Fruit fly (Drosophila melanogaster) whole organism, embryonic: ENCODE data around the gene CG8671.

Experiments used
- Blimp-1 ChIP-seq: fragments of 200-800 bp; sonication (Bioruptor generic); optimal IDR thresholded peaks from 3 replicates; lab custom pipeline; 2018; ENCODE audit warnings: missing biosample characterization, missing genetic modification characterization, mild to moderate bottlenecking, moderate library complexity, missing genetic modification reagents
- CG11085 ChIP-seq: fragments of 200-800 bp; sonication (Bioruptor generic); IDR thresholded peaks from 2 replicates; pipeline ENCODE4 v1.3.6; 2022; ENCODE audit warnings: missing biosample characterization, missing genetic modification characterization
- CG11560 ChIP-seq: fragments of 200-800 bp; sonication (Bioruptor generic); IDR thresholded peaks from 3 replicates; pipeline ENCODE4 v1.3.6; 2022; ENCODE audit warnings: missing biosample characterization, missing genetic modification characterization
- CG14860 ChIP-seq: fragments of 200-800 bp; sonication (Bioruptor generic); IDR thresholded peaks from 3 replicates; pipeline ENCODE4 v1.3.6; 2022; ENCODE audit warnings: missing biosample characterization, missing genetic modification characterization; ENCODE audit not compliant: partially characterized antibody
- CG1529 ChIP-seq: fragments of 200-800 bp; sonication (Bioruptor generic); optimal IDR thresholded peaks from 3 replicates; lab custom pipeline; 2018; ENCODE audit warnings: missing biosample characterization, missing genetic modification characterization
- CG17385 ChIP-seq: fragments of 200-800 bp; sonication (Bioruptor generic); optimal IDR thresholded peaks from 3 replicates; lab custom pipeline; 2018; ENCODE audit warnings: missing biosample characterization, mild to moderate bottlenecking, missing genetic modification characterization
- CG18476 ChIP-seq: fragments of 200-800 bp; sonication (Bioruptor generic); optimal IDR thresholded peaks from 2 replicates; lab custom pipeline; 2016; ENCODE audit warnings: missing biosample characterization, mild to moderate bottlenecking, missing genetic modification characterization
- CG2199 ChIP-seq: fragments of 200-800 bp; sonication (Bioruptor generic); IDR thresholded peaks from 3 replicates; pipeline ENCODE4 v1.3.6; 2022; ENCODE audit warnings: missing biosample characterization, missing genetic modification characterization
- CG2202 ChIP-seq: fragments of 200-800 bp; sonication (Bioruptor generic); optimal IDR thresholded peaks from 2 replicates; lab custom pipeline; 2018; ENCODE audit warnings: missing biosample characterization, mild to moderate bottlenecking, missing genetic modification characterization
- CG3838 ChIP-seq: fragments of 200-800 bp; sonication (Bioruptor generic); optimal IDR thresholded peaks from 3 replicates; lab custom pipeline; 2016; ENCODE audit warnings: missing biosample characterization, missing genetic modification characterization
- CG4820 ChIP-seq: fragments of 200-800 bp; sonication (Bioruptor generic); optimal IDR thresholded peaks from 3 replicates; lab custom pipeline; 2016; ENCODE audit warnings: missing biosample characterization, missing genetic modification characterization
- CG7357 ChIP-seq: fragments of 200-800 bp; sonication (Bioruptor generic); IDR thresholded peaks from 3 replicates; pipeline ENCODE4 v1.3.6; 2022; ENCODE audit warnings: missing biosample characterization, missing genetic modification characterization
- CG7745 ChIP-seq: fragments of 200-800 bp; sonication (Bioruptor generic); optimal IDR thresholded peaks from 2 replicates; lab custom pipeline; 2018; ENCODE audit warnings: missing biosample characterization, mild to moderate bottlenecking, missing genetic modification characterization, moderate library complexity
- CG8478 ChIP-seq: fragments of >200 bp; optimal IDR thresholded peaks from 2 replicates; lab custom pipeline; 2018
- CG9727 ChIP-seq: fragments of 200-800 bp; sonication (Bioruptor generic); optimal IDR thresholded peaks from 3 replicates; lab custom pipeline; 2017; ENCODE audit warnings: missing biosample characterization, mild to moderate bottlenecking, missing genetic modification characterization
- CHES-1-like ChIP-seq: fragments of 200-800 bp; sonication (Bioruptor generic); optimal IDR thresholded peaks from 2 replicates; lab custom pipeline; 2016; ENCODE audit warnings: missing biosample characterization, missing genetic modification characterization
- Chrac-16 ChIP-seq: fragments of 200-800 bp; sonication (Bioruptor generic); optimal IDR thresholded peaks from 3 replicates; lab custom pipeline; 2016; ENCODE audit warnings: missing biosample characterization, missing genetic modification characterization
- Dbx ChIP-seq: fragments of 200-800 bp; sonication (Bioruptor generic); IDR thresholded peaks from 3 replicates; pipeline ENCODE4 v1.3.6; 2022; ENCODE audit warnings: missing biosample characterization, missing genetic modification characterization
- Fer1 ChIP-seq: fragments of 200-800 bp; sonication (Bioruptor generic); optimal IDR thresholded peaks from 2 replicates; lab custom pipeline; 2017; ENCODE audit warnings: missing biosample characterization, mild to moderate bottlenecking, missing genetic modification characterization
- H2.0 ChIP-seq: fragments of 200-800 bp; sonication (Bioruptor generic); IDR thresholded peaks from 2 replicates; pipeline ENCODE4 v1.3.6; 2022; ENCODE audit warnings: missing biosample characterization, missing genetic modification characterization
- HHEX ChIP-seq: fragments of 200-800 bp; sonication (Bioruptor generic); optimal IDR thresholded peaks from 3 replicates; lab custom pipeline; 2017; ENCODE audit warnings: missing biosample characterization, mild to moderate bottlenecking, missing genetic modification characterization, missing genetic modification reagents
- Hr39 ChIP-seq: fragments of >200 bp; optimal IDR thresholded peaks from 2 replicates; lab custom pipeline; 2017
- MTF-1 ChIP-seq: fragments of 200-800 bp; sonication (Bioruptor generic); optimal IDR thresholded peaks from 2 replicates; lab custom pipeline; 2018; ENCODE audit warnings: missing biosample characterization, mild to moderate bottlenecking, missing genetic modification characterization, borderline replicate concordance
- Max ChIP-seq: fragments of 200-800 bp; sonication (Bioruptor generic); optimal IDR thresholded peaks from 2 replicates; lab custom pipeline; 2016; ENCODE audit warnings: missing biosample characterization, mild to moderate bottlenecking, missing genetic modification characterization
- Oaz ChIP-seq: fragments of 200-800 bp; sonication (Bioruptor generic); IDR thresholded peaks from 2 replicates; pipeline ENCODE4 v1.3.6; 2022; ENCODE audit warnings: missing biosample characterization, missing genetic modification characterization
- az2 ChIP-seq: fragments of 200-800 bp; sonication (Bioruptor generic); optimal IDR thresholded peaks from 3 replicates; lab custom pipeline; 2016; ENCODE audit warnings: missing biosample characterization, missing genetic modification characterization
- bab2 ChIP-seq: fragments of 200-800 bp; sonication (Bioruptor generic); optimal IDR thresholded peaks from 2 replicates; lab custom pipeline; 2016; ENCODE audit warnings: missing biosample characterization, missing genetic modification characterization
- caup ChIP-seq: fragments of 200-800 bp; sonication (Bioruptor generic); optimal IDR thresholded peaks from 3 replicates; lab custom pipeline; 2017; ENCODE audit warnings: missing biosample characterization, mild to moderate bottlenecking, missing genetic modification characterization, moderate library complexity; ENCODE audit not compliant: severe bottlenecking
- chn ChIP-seq: fragments of 200-800 bp; sonication (Bioruptor generic); optimal IDR thresholded peaks from 2 replicates; lab custom pipeline; 2016; ENCODE audit warnings: missing biosample characterization, missing genetic modification characterization
- emc ChIP-seq: fragments of 200-800 bp; sonication (Bioruptor generic); optimal IDR thresholded peaks from 2 replicates; lab custom pipeline; 2016; ENCODE audit warnings: missing biosample characterization, missing genetic modification characterization
- ems ChIP-seq: fragments of 200-800 bp; sonication (Bioruptor generic); optimal IDR thresholded peaks from 3 replicates; lab custom pipeline; 2016; ENCODE audit warnings: missing biosample characterization, missing genetic modification characterization
- esg ChIP-seq: fragments of 200-800 bp; sonication (Bioruptor generic); conservative IDR thresholded peaks from 2 replicates; pipeline ENCODE4 v1.3.6; 2022; ENCODE audit warnings: missing biosample characterization, missing genetic modification characterization
- exex ChIP-seq: fragments of 200-800 bp; sonication (Bioruptor generic); optimal IDR thresholded peaks from 4 replicates; lab custom pipeline; 2018; ENCODE audit warnings: missing biosample characterization, mild to moderate bottlenecking, missing genetic modification characterization, moderate library complexity
- gcm ChIP-seq: fragments of 200-800 bp; sonication (Bioruptor generic); optimal IDR thresholded peaks from 2 replicates; lab custom pipeline; 2019; ENCODE audit warnings: missing biosample characterization, mild to moderate bottlenecking, missing genetic modification characterization, moderate library complexity
- h ChIP-seq: fragments of >200 bp; optimal IDR thresholded peaks from 2 replicates; lab custom pipeline; 2017
- hbn ChIP-seq: fragments of 200-800 bp; sonication (Bioruptor generic); IDR thresholded peaks from 2 replicates; pipeline ENCODE4 v1.3.6; 2022; ENCODE audit warnings: missing biosample characterization, missing genetic modification characterization; ENCODE audit not compliant: partially characterized antibody
- hkb ChIP-seq, 2 experiments: fragments of 200-800 bp in 1 of 2; fragments of >200 bp in 1 of 2; sonication (Bioruptor generic) in 1 of 2; IDR thresholded peaks in 1 of 2; optimal IDR thresholded peaks in 1 of 2; 2 replicates each; pipeline versions ENCODE4 v1.3.6 to Lab custom; 2017 to 2022; ENCODE audit warnings: missing biosample characterization in 1 of 2, missing genetic modification characterization in 1 of 2
- inv ChIP-seq: fragments of 200-800 bp; sonication (Bioruptor generic); IDR thresholded peaks from 2 replicates; pipeline ENCODE4 v1.3.6; 2022; ENCODE audit warnings: missing biosample characterization, missing genetic modification characterization; ENCODE audit not compliant: partially characterized antibody
- kah ChIP-seq: fragments of 200-800 bp; sonication (Bioruptor generic); optimal IDR thresholded peaks from 2 replicates; lab custom pipeline; 2018; ENCODE audit warnings: missing biosample characterization, mild to moderate bottlenecking, missing genetic modification characterization
- ken ChIP-seq: fragments of 200-800 bp; sonication (Bioruptor generic); IDR thresholded peaks from 3 replicates; pipeline ENCODE4 v1.3.6; 2022; ENCODE audit warnings: missing biosample characterization, missing genetic modification characterization
- onecut ChIP-seq: fragments of 200-800 bp; sonication (Bioruptor generic); IDR thresholded peaks from 2 replicates; pipeline ENCODE4 v1.3.6; 2022; ENCODE audit warnings: missing biosample characterization, missing genetic modification characterization
- pan ChIP-seq, 4 experiments: fragments of >200 bp in 3 of 4; fragments of 200-800 bp in 1 of 4; sonication (Bioruptor generic) in 1 of 4; optimal IDR thresholded peaks in 3 of 4; IDR thresholded peaks in 1 of 4; 2 replicates each; pipeline versions ENCODE4 v1.3.6 to Lab custom; 2017 to 2022; ENCODE audit warnings: missing biosample characterization in 2 of 4, missing genetic modification characterization in 2 of 4, mixed read lengths in 1 of 4
- pum ChIP-seq: fragments of 200-800 bp; sonication (Bioruptor generic); optimal IDR thresholded peaks from 2 replicates; lab custom pipeline; 2016; ENCODE audit warnings: missing biosample characterization, missing genetic modification characterization
- ro ChIP-seq: fragments of 200-800 bp; sonication (Bioruptor generic); IDR thresholded peaks from 2 replicates; pipeline ENCODE4 v1.3.6; 2022; ENCODE audit warnings: missing biosample characterization, missing genetic modification characterization
- scrt ChIP-seq: fragments of 200-800 bp; sonication (Bioruptor generic); optimal IDR thresholded peaks from 2 replicates; lab custom pipeline; 2018; ENCODE audit warnings: missing biosample characterization, mild to moderate bottlenecking, missing genetic modification characterization, moderate library complexity
- sd ChIP-seq: fragments of 200-800 bp; sonication (Bioruptor generic); optimal IDR thresholded peaks from 3 replicates; lab custom pipeline; 2018; ENCODE audit warnings: missing biosample characterization, mild to moderate bottlenecking, missing genetic modification characterization, moderate library complexity
- slp2 ChIP-seq: fragments of 200-800 bp; sonication (Bioruptor generic); optimal IDR thresholded peaks from 2 replicates; lab custom pipeline; 2016; ENCODE audit warnings: missing biosample characterization, missing genetic modification characterization
- sr ChIP-seq: fragments of 200-800 bp; sonication (Bioruptor generic); IDR thresholded peaks from 3 replicates; pipeline ENCODE4 v1.3.6; 2022; ENCODE audit warnings: missing biosample characterization, missing genetic modification characterization
- toy ChIP-seq: fragments of 200-800 bp; sonication (Bioruptor generic); IDR thresholded peaks from 2 replicates; pipeline ENCODE4 v1.3.6; 2022; ENCODE audit warnings: missing biosample characterization, missing genetic modification characterization
- unpg ChIP-seq: fragments of 200-800 bp; sonication (Bioruptor generic); optimal IDR thresholded peaks from 3 replicates; lab custom pipeline; 2018; ENCODE audit warnings: missing biosample characterization, mild to moderate bottlenecking, missing genetic modification characterization, moderate library complexity

The CG8671 gene

dm6 chr2L:21310427-21311199, 47.9 kb downstream of the CG8671 start, which contains the start of gene crc (continued):
- TF ChIP-seq ro (GFP tag; lab: Robert Waterston, UW) (no peak), gcm (GFP tag; lab: Kevin White, UChicago) (no peak), CG2199 (GFP tag; lab: Robert Waterston, UW) (no peak), toy (GFP tag; lab: Robert Waterston, UW) (no peak), CG17385 (GFP tag; lab: Kevin White, UChicago) (no peak), Chrac-16 (GFP tag; lab: Kevin White, UChicago) (peak; percentile 30), CG7745 (tag; lab: Kevin White, UChicago) (no peak), Hr39 (no peak), scrt (GFP tag; lab: Kevin White, UChicago) (peak; percentile 7), hkb (optimal IDR thresholded peaks at IDR 0.05; lab: Kevin White, UChicago) (no peak), hkb (GFP tag; IDR thresholded peaks at IDR 0.05; lab: Robert Waterston, UW) (no peak), hbn (GFP tag; lab: Robert Waterston, UW) (peak; percentile 39; the same call in 1 of the 2 replicates), CG11085 (GFP tag; lab: Robert Waterston, UW) (no peak), h (lab: Kevin White, UChicago) (no peak), CG18476 (GFP tag; lab: Kevin White, UChicago) (peak; percentile 5), ken (GFP tag; lab: Robert Waterston, UW) (no peak), MTF-1 (GFP tag; lab: Kevin White, UChicago) (no peak), exex (tag; lab: Kevin White, UChicago) (peak; percentile 57), CG7357 (GFP tag; lab: Robert Waterston, UW) (no peak), sd (tag; lab: Kevin White, UChicago) (peak; percentile 12), ems (GFP tag; lab: Kevin White, UChicago) (no peak), CG14860 (no peak; the same call in 1 of the 3 replicates), CG3838 (GFP tag; lab: Kevin White, UChicago) (no peak), CG9727 (GFP tag; lab: Kevin White, UChicago) (peak; percentile 52), caup (GFP tag; lab: Kevin White, UChicago) (no peak), CG11560 (no peak), sr (GFP tag; lab: Robert Waterston, UW) (no peak), CG2202 (tag; lab: Kevin White, UChicago) (no peak), inv (GFP tag; lab: Robert Waterston, UW) (peak; percentile 42), slp2 (GFP tag; lab: Kevin White, UChicago) (no peak), HHEX (GFP tag; lab: Kevin White, UChicago) (no peak), H2.0 (GFP tag; lab: Robert Waterston, UW) (no peak), emc (GFP tag; lab: Kevin White, UChicago) (no peak), CG4820 (GFP tag; lab: Kevin White, UChicago) (peak; percentile 4), CG1529 (no peak), Oaz (no peak), kah (GFP tag; lab: Kevin White, UChicago) (no peak), chn (GFP tag; lab: Kevin White, UChicago) (no peak), pan (optimal IDR thresholded peaks at IDR 0.05; lab: Kevin White, UChicago) (no peak), pan (GFP tag; optimal IDR thresholded peaks at IDR 0.05 in 1 of 2, IDR thresholded peaks at IDR 0.05 in 1 of 2) (no peak), Dbx (GFP tag; lab: Robert Waterston, UW) (peak; percentile 30; the same call in 1 of the 3 replicates), Blimp-1 (GFP tag; lab: Kevin White, UChicago) (no peak), az2 (GFP tag; lab: Kevin White, UChicago) (peak; percentile 38), bab2 (GFP tag; lab: Kevin White, UChicago) (no peak), onecut (GFP tag; lab: Robert Waterston, UW) (no peak), Max (no peak), esg (GFP tag; lab: Robert Waterston, UW) (0 out of 2 replicates have a peak, but pooled peaks have one; percentile 5), CHES-1-like (GFP tag; lab: Kevin White, UChicago) (peak; percentile 25), unpg (GFP tag; lab: Kevin White, UChicago) (no peak), Fer1 (peak; percentile 44), CG8478 (lab: Kevin White, UChicago) (no peak), pum (GFP tag; lab: Kevin White, UChicago) (no peak)
